Worm (Caenorhabditis elegans) whole organism, L3 larva: ENCODE results near the gene T08D10.3.

Experiments used
- R02D3.7 ChIP-seq: fragments of 150-350 bp; optimal IDR thresholded peaks from 2 replicates; lab custom pipeline; 2014; ENCODE audit warnings: missing biosample characterization, missing genetic modification characterization
- ZK546.5 ChIP-seq: sonication (generic microtip); optimal IDR thresholded peaks from 2 replicates; lab custom pipeline; 2017; ENCODE audit warnings: missing biosample characterization, missing genetic modification characterization
- aly-2 ChIP-seq: fragments of 150-350 bp; optimal IDR thresholded peaks from 2 replicates; lab custom pipeline; 2014; ENCODE audit warnings: missing biosample characterization, missing genetic modification characterization
- ama-1 ChIP-seq: fragments of 150-350 bp; optimal IDR thresholded peaks from 2 replicates; lab custom pipeline; 2018
- ceh-16 ChIP-seq: sonication (generic microtip); optimal IDR thresholded peaks from 2 replicates; lab custom pipeline; 2017; ENCODE audit warnings: missing biosample characterization, missing genetic modification characterization
- ceh-28 ChIP-seq: fragments of 150-350 bp; optimal IDR thresholded peaks from 2 replicates; lab custom pipeline; 2014; ENCODE audit warnings: missing biosample characterization, missing genetic modification reagents, missing genetic modification characterization
- ceh-82 ChIP-seq: fragments of 150-350 bp; optimal IDR thresholded peaks from 2 replicates; lab custom pipeline; 2014; ENCODE audit warnings: missing biosample characterization, missing genetic modification characterization
- ceh-9 ChIP-seq: sonication (generic microtip); optimal IDR thresholded peaks from 2 replicates; lab custom pipeline; 2018; ENCODE audit warnings: missing biosample characterization, missing genetic modification characterization
- daf-12 ChIP-seq: fragments of 150-350 bp; optimal IDR thresholded peaks from 2 replicates; lab custom pipeline; 2014; ENCODE audit warnings: missing biosample characterization, missing genetic modification reagents, missing genetic modification characterization
- egl-27 ChIP-seq: sonication (generic microtip); optimal IDR thresholded peaks from 4 replicates; lab custom pipeline; 2017; ENCODE audit warnings: missing biosample characterization, missing genetic modification reagents, missing genetic modification characterization
- egl-5 ChIP-seq: fragments of 150-350 bp; optimal IDR thresholded peaks from 2 replicates; lab custom pipeline; 2017; ENCODE audit warnings: missing biosample characterization, missing genetic modification reagents, missing genetic modification characterization, inconsistent platforms
- elt-2 ChIP-seq: sonication (generic microtip); optimal IDR thresholded peaks from 2 replicates; lab custom pipeline; 2016; ENCODE audit warnings: missing genetic modification reagents, mild to moderate bottlenecking, missing genetic modification characterization, missing compliant biosample characterization
- eor-1 ChIP-seq, 2 experiments: fragments of 150-350 bp; optimal IDR thresholded peaks; 2 replicates each; lab custom pipeline; 2014 to 2018; ENCODE audit warnings: missing biosample characterization in 2 of 2, missing genetic modification characterization in 2 of 2
- fkh-10 ChIP-seq: sonication (generic microtip); optimal IDR thresholded peaks from 2 replicates; lab custom pipeline; 2017; ENCODE audit warnings: missing biosample characterization, missing genetic modification reagents, missing genetic modification characterization
- fkh-2 ChIP-seq: fragments of 150-350 bp; optimal IDR thresholded peaks from 2 replicates; lab custom pipeline; 2014; ENCODE audit warnings: missing biosample characterization, missing genetic modification reagents, missing genetic modification characterization
- fos-1 ChIP-seq: fragments of 150-350 bp; optimal IDR thresholded peaks from 2 replicates; lab custom pipeline; 2014; ENCODE audit warnings: missing biosample characterization, missing genetic modification characterization
- hmg-11 ChIP-seq: sonication (generic microtip); optimal IDR thresholded peaks from 2 replicates; lab custom pipeline; 2016; ENCODE audit warnings: missing genetic modification characterization, missing compliant biosample characterization
- jun-1 ChIP-seq: fragments of 150-350 bp; optimal IDR thresholded peaks from 2 replicates; lab custom pipeline; 2014; ENCODE audit warnings: missing biosample characterization, missing genetic modification reagents, missing genetic modification characterization
- lin-15B ChIP-seq: fragments of 150-350 bp; optimal IDR thresholded peaks from 2 replicates; lab custom pipeline; 2014; ENCODE audit warnings: missing biosample characterization, missing genetic modification characterization
- lin-39 ChIP-seq: fragments of 150-350 bp; optimal IDR thresholded peaks from 2 replicates; lab custom pipeline; 2018; ENCODE audit warnings: missing biosample characterization, missing genetic modification reagents, missing genetic modification characterization
- lsy-12 ChIP-seq: sonication (generic microtip); optimal IDR thresholded peaks from 2 replicates; lab custom pipeline; 2016; ENCODE audit warnings: mild to moderate bottlenecking, missing genetic modification characterization, missing compliant biosample characterization
- mdl-1 ChIP-seq: fragments of 150-350 bp; optimal IDR thresholded peaks from 2 replicates; lab custom pipeline; 2014; ENCODE audit warnings: missing biosample characterization, missing genetic modification characterization
- nhr-11 ChIP-seq: fragments of 150-350 bp; optimal IDR thresholded peaks from 2 replicates; lab custom pipeline; 2014; ENCODE audit warnings: missing biosample characterization, missing genetic modification characterization
- nhr-12 ChIP-seq: fragments of 150-350 bp; optimal IDR thresholded peaks from 2 replicates; lab custom pipeline; 2014; ENCODE audit warnings: missing biosample characterization, missing genetic modification characterization
- nhr-23 ChIP-seq: fragments of 150-350 bp; optimal IDR thresholded peaks from 2 replicates; lab custom pipeline; 2014; ENCODE audit warnings: missing biosample characterization, missing genetic modification reagents, missing genetic modification characterization
- nhr-237 ChIP-seq: fragments of 150-350 bp; optimal IDR thresholded peaks from 2 replicates; lab custom pipeline; 2014; ENCODE audit warnings: missing biosample characterization, missing genetic modification characterization
- nhr-25 ChIP-seq: sonication (generic microtip); optimal IDR thresholded peaks from 2 replicates; lab custom pipeline; 2017; ENCODE audit warnings: missing biosample characterization, missing genetic modification characterization
- nhr-28 ChIP-seq: fragments of 150-350 bp; optimal IDR thresholded peaks from 2 replicates; lab custom pipeline; 2014; ENCODE audit warnings: missing biosample characterization, missing genetic modification characterization
- nhr-43 ChIP-seq: sonication (generic microtip); optimal IDR thresholded peaks from 2 replicates; lab custom pipeline; 2016; ENCODE audit warnings: mild to moderate bottlenecking, missing genetic modification characterization, missing compliant biosample characterization; ENCODE audit not compliant: poor library complexity, severe bottlenecking
- nhr-67 ChIP-seq: fragments of 150-350 bp; optimal IDR thresholded peaks from 2 replicates; lab custom pipeline; 2014; ENCODE audit warnings: missing biosample characterization, missing genetic modification characterization
- nhr-76 ChIP-seq: fragments of 150-350 bp; sonication (generic microtip); optimal IDR thresholded peaks from 5 replicates; lab custom pipeline; 2014; ENCODE audit warnings: missing biosample characterization, missing genetic modification characterization
- nhr-77 ChIP-seq: fragments of 150-350 bp; optimal IDR thresholded peaks from 2 replicates; lab custom pipeline; 2014; ENCODE audit warnings: missing biosample characterization, missing genetic modification characterization
- pha-4 ChIP-seq: fragments of 150-350 bp; optimal IDR thresholded peaks from 2 replicates; lab custom pipeline; 2014; ENCODE audit warnings: missing biosample characterization, missing genetic modification reagents, missing genetic modification characterization
- pqm-1 ChIP-seq: fragments of 150-350 bp; optimal IDR thresholded peaks from 2 replicates; lab custom pipeline; 2017; ENCODE audit warnings: missing biosample characterization, missing genetic modification characterization, inconsistent platforms
- sea-2 ChIP-seq: fragments of 150-350 bp; sonication (generic microtip); optimal IDR thresholded peaks from 4 replicates; lab custom pipeline; 2014; ENCODE audit warnings: missing biosample characterization, missing genetic modification reagents, missing genetic modification characterization
- skn-1 ChIP-seq: fragments of 150-350 bp; optimal IDR thresholded peaks from 2 replicates; lab custom pipeline; 2014; ENCODE audit warnings: missing biosample characterization, missing genetic modification characterization
- tbx-2 ChIP-seq: sonication (generic microtip); optimal IDR thresholded peaks from 2 replicates; lab custom pipeline; 2016; ENCODE audit warnings: mild to moderate bottlenecking, missing genetic modification characterization, missing compliant biosample characterization
- unc-39 ChIP-seq: sonication (generic microtip); optimal IDR thresholded peaks from 4 replicates; lab custom pipeline; 2017; ENCODE audit warnings: missing biosample characterization, missing genetic modification characterization
- unc-62 ChIP-seq: fragments of 150-350 bp; sonication (generic microtip); optimal IDR thresholded peaks from 4 replicates; lab custom pipeline; 2014; ENCODE audit warnings: missing biosample characterization, missing genetic modification reagents, missing genetic modification characterization
- ztf-11 ChIP-seq: fragments of 150-350 bp; optimal IDR thresholded peaks from 2 replicates; lab custom pipeline; 2014; ENCODE audit warnings: missing biosample characterization, missing genetic modification characterization
- ztf-4 ChIP-seq: fragments of 150-350 bp; optimal IDR thresholded peaks from 2 replicates; lab custom pipeline; 2014; ENCODE audit warnings: missing biosample characterization, missing genetic modification characterization

The T08D10.3 gene

ce11 chrX:11937343-11937935 is 17.8 kb upstream of the T08D10.3 start (continued):
- peak; percentile 59 for TF ChIP-seq nhr-67 (tag; lab: Kevin White, UChicago)
- peak; percentile 70 for TF ChIP-seq ZK546.5 (tag; lab: Kevin White, UChicago)
- TF ChIP-seq unc-39 (tag; lab: Kevin White, UChicago), result peak; percentile 76
- TF ChIP-seq ceh-9 (tag; lab: Kevin White, UChicago), result no peak
- peak; percentile 97 for TF ChIP-seq skn-1 (tag; lab: Kevin White, UChicago)
- TF ChIP-seq sea-2, result no peak
- TF ChIP-seq lin-39, result peak; percentile 98
- peak; percentile 99 for TF ChIP-seq nhr-43 (tag; lab: Kevin White, UChicago)
- peak; percentile 97 for TF ChIP-seq hmg-11 (tag; lab: Kevin White, UChicago)
- TF ChIP-seq, all 47 proteins: peak for 42

DNA sequence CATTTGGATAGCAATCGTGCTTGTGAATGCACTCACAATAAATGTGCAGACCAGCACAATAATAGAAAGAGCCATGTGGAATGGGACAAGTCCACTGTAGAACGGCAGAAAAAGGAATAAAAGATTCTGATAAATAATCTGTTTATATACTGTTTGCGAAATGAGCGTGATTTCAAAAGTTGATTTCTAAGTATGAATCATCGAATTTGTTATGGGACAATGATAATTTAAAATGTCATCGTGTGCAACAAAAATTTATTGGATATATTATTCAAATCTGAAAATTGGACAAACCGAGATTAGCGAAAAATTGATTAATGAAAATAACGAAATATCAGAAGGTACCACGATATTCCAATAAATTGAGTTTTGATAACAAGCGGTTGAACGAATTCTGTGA is 16.4 kb upstream of the T08D10.3 start, which contains the start of gene F55G7.5:
TSS of gene F55G7.5 (minus strand) at position 101 of the 400 bp plus-strand sequence.
- TF ChIP-seq fkh-2 (tag; lab: Kevin White, UChicago), result no peak
- no peak for TF ChIP-seq ZK546.5 (tag; lab: Kevin White, UChicago)
- no peak for TF ChIP-seq nhr-43 (tag; lab: Kevin White, UChicago)
- no peak for TF ChIP-seq fkh-10 (GFP tag; lab: Kevin White, UChicago)
- no peak for TF ChIP-seq ceh-82 (tag; lab: Kevin White, UChicago)
- no peak for TF ChIP-seq ztf-11
- TF ChIP-seq nhr-237 (tag; lab: Kevin White, UChicago), result no peak
- TF ChIP-seq skn-1 (tag; lab: Kevin White, UChicago), result no peak
- TF ChIP-seq pqm-1 (tag; lab: Kevin White, UChicago), result no peak
- no peak for TF ChIP-seq hmg-11 (tag; lab: Kevin White, UChicago)
- TF ChIP-seq eor-1 (tag; optimal IDR thresholded peaks at IDR 0.05; lab: Kevin White, UChicago), result no peak
- TF ChIP-seq egl-5, result no peak
- TF ChIP-seq daf-12 (tag; lab: Kevin White, UChicago), result no peak
- no peak for TF ChIP-seq nhr-25 (tag; lab: Kevin White, UChicago)
- TF ChIP-seq nhr-11, result no peak
- TF ChIP-seq, all 47 proteins: peak for 0

DNA sequence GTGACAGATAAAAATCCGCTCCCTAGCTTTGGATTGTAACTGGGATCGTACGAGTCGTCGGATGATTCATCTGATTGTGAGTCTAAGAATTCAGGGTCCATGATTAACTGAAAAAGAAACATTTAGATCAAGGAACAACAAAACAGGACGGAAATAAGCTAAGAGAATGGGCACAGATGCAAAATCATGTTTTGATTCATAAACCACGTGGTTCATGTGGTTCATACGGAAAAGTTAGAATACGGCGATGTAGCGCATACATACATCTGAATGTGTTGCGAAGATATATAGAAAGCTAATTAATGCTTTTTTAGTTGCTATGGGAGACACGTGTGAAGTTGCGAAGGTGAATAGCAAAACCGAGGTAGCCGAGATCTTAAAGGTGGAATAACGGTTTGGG is 13.3 kb upstream of the T08D10.3 start, which contains the start of gene F55G7.3:
TSS of gene F55G7.3 (minus strand) at position 101 of the 400 bp plus-strand sequence.
- TF ChIP-seq ZK546.5 (tag; lab: Kevin White, UChicago) (no peak), unc-39 (tag; lab: Kevin White, UChicago) (no peak), ama-1 (lab: Kevin White, UChicago) (no peak), fos-1 (tag; lab: Kevin White, UChicago) (no peak), unc-62 (GFP tag; lab: Kevin White, UChicago) (no peak), pqm-1 (tag; lab: Kevin White, UChicago) (no peak), nhr-11 (no peak), ztf-11 (no peak), pha-4 (tag; lab: Kevin White, UChicago) (no peak), nhr-12 (tag; lab: Kevin White, UChicago) (no peak), ceh-9 (tag; lab: Kevin White, UChicago) (no peak), ztf-4 (tag; lab: Kevin White, UChicago) (no peak)
- TF ChIP-seq, all 47 proteins: peak for 0

ce11 chrX:11946788-11947463 is 8.3 kb upstream of the T08D10.3 start, which contains the start of gene nfya-1:
Gene nfya-1 (minus strand): TSS chrX:11946838.
- no peak for TF ChIP-seq ztf-4 (tag; lab: Kevin White, UChicago)
- TF ChIP-seq ceh-82 (tag; lab: Kevin White, UChicago), result no peak
- peak; percentile 38 for TF ChIP-seq skn-1 (tag; lab: Kevin White, UChicago)
- no peak for TF ChIP-seq ceh-9 (tag; lab: Kevin White, UChicago)
- no peak for TF ChIP-seq fkh-10 (GFP tag; lab: Kevin White, UChicago)
- no peak for TF ChIP-seq ama-1 (lab: Kevin White, UChicago)
- no peak for TF ChIP-seq fos-1 (tag; lab: Kevin White, UChicago)
- TF ChIP-seq lin-39, result peak; percentile 42
- no peak for TF ChIP-seq lsy-12 (tag; lab: Kevin White, UChicago)
- no peak for TF ChIP-seq nhr-28 (tag; lab: Kevin White, UChicago)
- peak; percentile 53 for TF ChIP-seq egl-5
- peak; percentile 19 for TF ChIP-seq nhr-23 (tag; lab: Kevin White, UChicago)
- TF ChIP-seq ceh-16, result no peak
- TF ChIP-seq lin-15B (tag; lab: Kevin White, UChicago), result peak; percentile 17
- peak; percentile 34 for TF ChIP-seq nhr-43 (tag; lab: Kevin White, UChicago)
- TF ChIP-seq mdl-1, result no peak
- TF ChIP-seq nhr-76 (tag; lab: Kevin White, UChicago), result no peak
- no peak for TF ChIP-seq R02D3.7
- TF ChIP-seq aly-2 (tag; lab: Kevin White, UChicago), result no peak
- peak; percentile 62 for TF ChIP-seq nhr-25 (tag; lab: Kevin White, UChicago)
- no peak for TF ChIP-seq nhr-67 (tag; lab: Kevin White, UChicago)
- peak; percentile 27 for TF ChIP-seq elt-2 (tag; lab: Kevin White, UChicago)
- no peak for TF ChIP-seq ZK546.5 (tag; lab: Kevin White, UChicago)
- TF ChIP-seq sea-2, result no peak
- no peak for TF ChIP-seq nhr-77 (tag; lab: Kevin White, UChicago)
- TF ChIP-seq unc-62 (GFP tag; lab: Kevin White, UChicago), result no peak
- TF ChIP-seq hmg-11 (tag; lab: Kevin White, UChicago), result peak; percentile 81
- no peak for TF ChIP-seq ztf-11
- no peak for TF ChIP-seq egl-27 (tag; lab: Kevin White, UChicago)
- TF ChIP-seq jun-1 (tag; lab: Kevin White, UChicago), result no peak
- TF ChIP-seq ceh-28, result peak; percentile 80
- TF ChIP-seq tbx-2, result no peak
- TF ChIP-seq nhr-12 (tag; lab: Kevin White, UChicago), result no peak
- no peak for TF ChIP-seq nhr-11
